Fruit fly (Drosophila melanogaster): ENCODE results near the gene CG10588.

CG10588 gene

DNA sequence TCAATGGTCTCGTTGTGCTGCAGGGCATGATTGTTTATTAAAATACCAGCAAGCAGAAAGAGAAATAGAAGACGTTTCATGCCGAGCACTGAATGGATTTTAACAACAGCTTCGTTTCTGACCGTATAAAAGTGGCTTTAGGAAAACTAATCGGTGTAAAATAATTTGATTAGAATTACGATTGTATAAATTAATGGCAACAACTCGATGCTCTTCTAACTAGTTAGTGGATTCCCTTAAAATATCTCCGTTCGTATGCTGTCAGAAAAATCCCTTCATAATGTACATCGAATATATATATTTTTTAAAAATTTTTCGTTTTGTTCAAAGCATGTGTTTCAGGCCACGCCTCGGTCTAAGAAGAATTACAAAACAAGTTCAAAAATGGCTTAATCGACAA lies at the start of gene CG10588, which contains the start of gene Sems:
Gene CG10588, plus strand, starts transcription at position 285 of the 400 bp plus-strand sequence.
Gene Sems, minus strand, starts transcription at position 101 of the 400 bp plus-strand sequence.
- TF ChIP-seq CG9705 (GFP tag; optimal IDR thresholded peaks at IDR 0.05) (no peak), pan (optimal IDR thresholded peaks at IDR 0.05) (no peak), sv (GFP tag; optimal IDR thresholded peaks at IDR 0.05) (no peak), sage (GFP tag; optimal IDR thresholded peaks at IDR 0.05) (no peak), h (GFP tag; optimal IDR thresholded peaks at IDR 0.05) (no peak), fru (GFP tag; optimal IDR thresholded peaks at IDR 0.05) (no peak), Mio (GFP tag; optimal IDR thresholded peaks at IDR 0.05) (no peak), Hr78 (GFP tag; optimal IDR thresholded peaks at IDR 0.05) (no peak), CG32264 (GFP tag; optimal IDR thresholded peaks at IDR 0.05) (no peak), dl (GFP tag; optimal IDR thresholded peaks at IDR 0.05; ENCODE audit: insufficient read depth in 1 of 2, partially characterized antibody in 2 of 2) (no peak), jim (GFP tag; optimal IDR thresholded peaks at IDR 0.05) (no peak), usp (GFP tag; optimal IDR thresholded peaks at IDR 0.05) (no peak), Sp1 (GFP tag; optimal IDR thresholded peaks at IDR 0.05) (no peak), CrebA (GFP tag; optimal IDR thresholded peaks at IDR 0.05; ENCODE audit: borderline replicate concordance) (no peak)

DNA sequence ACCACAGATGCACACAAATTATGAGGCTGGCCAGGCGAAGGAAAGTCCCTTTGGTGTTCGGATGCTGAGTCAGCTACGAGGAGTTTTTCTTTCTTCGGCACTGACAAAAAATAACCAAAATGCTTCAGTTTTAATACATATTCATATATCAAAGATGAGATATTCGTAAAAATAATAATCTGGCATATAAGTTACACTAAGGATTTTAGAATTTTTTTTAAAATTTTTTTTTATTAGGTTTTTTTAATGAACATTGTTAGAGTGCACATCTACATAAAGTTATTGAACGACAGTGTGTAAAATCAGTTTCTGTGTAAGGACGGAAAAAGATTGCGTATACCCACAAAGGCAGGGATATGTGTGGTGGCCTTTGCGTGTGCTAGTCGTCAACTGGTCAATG lies 49.8 kb upstream of the CG10588 start:
- TF ChIP-seq dsf (GFP tag; optimal IDR thresholded peaks at IDR 0.05; ENCODE audit: borderline replicate concordance) = no peak

DNA sequence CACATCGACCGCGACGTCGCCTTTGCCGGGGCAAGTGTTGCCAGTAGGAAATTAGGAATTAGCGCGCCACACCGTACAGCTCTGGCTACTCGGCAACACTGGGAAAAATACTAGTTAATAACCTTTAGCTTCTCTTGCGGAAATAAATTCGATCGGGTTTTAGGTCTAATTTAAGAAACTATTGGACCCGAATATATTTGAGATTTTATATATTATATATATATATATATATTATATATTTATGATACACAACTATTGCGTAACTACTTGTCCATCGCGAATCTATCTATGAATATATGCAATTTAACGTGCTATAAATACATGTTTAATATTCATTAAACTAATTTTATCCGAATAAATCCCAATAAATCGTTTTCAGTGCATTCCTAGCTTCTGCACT lies 42.4 kb upstream of the CG10588 start:
- TF ChIP-seq CrebA (GFP tag; optimal IDR thresholded peaks at IDR 0.05; ENCODE audit: borderline replicate concordance) (no peak), Vsx2 (GFP tag; optimal IDR thresholded peaks at IDR 0.05; ENCODE audit: partially characterized antibody) (no peak), dsf (GFP tag; optimal IDR thresholded peaks at IDR 0.05; ENCODE audit: borderline replicate concordance) (no peak), psq (GFP tag; optimal IDR thresholded peaks at IDR 0.05) (no peak), usp (GFP tag; optimal IDR thresholded peaks at IDR 0.05) (no peak), Sp1 (GFP tag; optimal IDR thresholded peaks at IDR 0.05) (no peak), Hr78 (GFP tag; optimal IDR thresholded peaks at IDR 0.05) (no peak), brk (GFP tag; optimal IDR thresholded peaks at IDR 0.05) (no peak), fru (GFP tag; optimal IDR thresholded peaks at IDR 0.05) (no peak), CG9705 (GFP tag; optimal IDR thresholded peaks at IDR 0.05) (no peak), HLH106 (tag; optimal IDR thresholded peaks at IDR 0.05) (no peak), OdsH (GFP tag; optimal IDR thresholded peaks at IDR 0.05) (no peak), foxo (GFP tag; optimal IDR thresholded peaks at IDR 0.05) (no peak), Rel (GFP tag; optimal IDR thresholded peaks at IDR 0.05) (no peak), Rel (tag; optimal IDR thresholded peaks at IDR 0.05) (no peak), CG32264 (GFP tag; optimal IDR thresholded peaks at IDR 0.05) (no peak)

DNA sequence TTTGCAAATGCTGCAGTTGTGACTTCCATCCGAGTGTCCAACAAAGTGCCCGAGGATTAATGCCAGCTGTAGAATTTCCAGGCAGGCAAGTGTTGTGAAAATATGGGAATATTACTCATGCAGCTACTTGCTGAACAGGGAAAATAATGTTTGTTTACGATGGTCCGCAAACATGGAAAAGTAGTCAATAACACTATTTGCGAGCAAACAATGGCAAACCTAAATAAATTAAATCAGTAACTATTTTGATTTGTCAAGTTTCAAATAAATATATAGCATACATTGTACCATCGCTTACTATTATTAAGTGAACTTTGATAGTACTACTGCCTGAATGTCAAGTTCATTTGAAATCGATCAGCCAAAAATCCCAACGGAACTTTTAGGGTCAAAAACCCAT lies 41.6 kb upstream of the CG10588 start:
- TF ChIP-seq jim (GFP tag; optimal IDR thresholded peaks at IDR 0.05) = no peak

DNA sequence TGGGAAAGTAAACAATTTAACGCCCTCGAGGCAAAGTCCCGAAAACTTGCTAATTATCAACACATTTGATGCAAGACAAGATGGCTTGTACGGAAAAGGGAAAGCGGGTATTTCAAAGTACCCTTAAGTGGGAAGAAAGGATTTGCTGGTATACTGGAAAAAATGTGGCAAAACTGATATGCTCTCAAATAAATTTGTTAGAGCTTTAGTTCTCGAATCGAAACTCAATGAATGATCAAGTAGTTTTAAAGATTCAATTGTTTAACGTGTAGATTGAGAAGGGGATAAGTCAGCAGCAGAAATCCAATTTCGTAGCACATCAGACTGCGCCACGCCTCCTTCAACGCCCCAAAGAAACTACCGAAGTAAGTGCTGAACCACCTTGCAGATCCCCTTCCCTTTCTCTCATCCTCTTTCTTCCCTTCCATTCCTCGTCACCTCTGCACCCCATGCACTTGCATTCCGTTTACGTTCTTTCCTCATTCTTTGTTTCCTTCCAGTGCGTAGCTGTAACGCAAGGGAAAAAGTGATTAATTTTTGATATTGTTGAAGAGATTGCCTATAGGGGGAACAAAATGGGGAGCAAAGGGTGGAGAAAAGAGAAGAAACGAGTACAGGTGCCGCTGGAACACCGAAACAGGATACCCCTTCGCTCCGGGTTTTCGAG lies 39.6 kb upstream of the CG10588 start:
- TF ChIP-seq h (GFP tag; optimal IDR thresholded peaks at IDR 0.05) = peak; percentile 44
- TF ChIP-seq br (GFP tag; optimal IDR thresholded peaks at IDR 0.05) = no peak
- peak; percentile 59 for TF ChIP-seq fru (GFP tag; optimal IDR thresholded peaks at IDR 0.05)
- no peak for TF ChIP-seq dl (GFP tag; optimal IDR thresholded peaks at IDR 0.05; ENCODE audit: insufficient read depth in 1 of 2, partially characterized antibody in 2 of 2)
- no peak for TF ChIP-seq Hr83 (GFP tag; optimal IDR thresholded peaks at IDR 0.05; ENCODE audit: poor library complexity, severe bottlenecking)
- peak; percentile 26 for TF ChIP-seq ey (GFP tag; optimal IDR thresholded peaks at IDR 0.05)
- TF ChIP-seq Hr78 (GFP tag; optimal IDR thresholded peaks at IDR 0.05) = no peak
- TF ChIP-seq woc (GFP tag; optimal IDR thresholded peaks at IDR 0.05) = peak; percentile 52
- peak; percentile 90 for TF ChIP-seq psq (GFP tag; optimal IDR thresholded peaks at IDR 0.05)
- TF ChIP-seq foxo (GFP tag; optimal IDR thresholded peaks at IDR 0.05) = peak in 1 of 2 experiments; percentile 37
- TF ChIP-seq rgr (GFP tag; optimal IDR thresholded peaks at IDR 0.05) = peak; percentile 23
- TF ChIP-seq Sp1 (GFP tag; optimal IDR thresholded peaks at IDR 0.05) = peak; percentile 23
- no peak for TF ChIP-seq OdsH (GFP tag; optimal IDR thresholded peaks at IDR 0.05)
- no peak for TF ChIP-seq brk (GFP tag; optimal IDR thresholded peaks at IDR 0.05)
- TF ChIP-seq CG32264 (GFP tag; optimal IDR thresholded peaks at IDR 0.05) = no peak
- TF ChIP-seq jim (GFP tag; optimal IDR thresholded peaks at IDR 0.05) = no peak
- TF ChIP-seq N (GFP tag; optimal IDR thresholded peaks at IDR 0.05) = no peak
- TF ChIP-seq Mio (GFP tag; optimal IDR thresholded peaks at IDR 0.05) = no peak
- no peak for TF ChIP-seq Abd-B (GFP tag; optimal IDR thresholded peaks at IDR 0.05)
- peak; percentile 30 for TF ChIP-seq HLH106 (tag; optimal IDR thresholded peaks at IDR 0.05)
- TF ChIP-seq Jra (GFP tag; optimal IDR thresholded peaks at IDR 0.05) = no peak

Measured in whole organism, wandering third instar larva.